Fruit fly (Drosophila melanogaster) whole organism, embryonic: ENCODE data around the gene CG15046.

Experiments
- BEAF-32 ChIP-seq: fragments of 200-800 bp; sonication (Bioruptor generic); optimal IDR thresholded peaks from 3 replicates; lab custom pipeline; 2017; ENCODE audit warnings: missing biosample characterization, missing genetic modification characterization, mild to moderate bottlenecking, moderate library complexity, missing genetic modification reagents
- Bdp1 ChIP-seq: fragments of 200-800 bp; sonication (Bioruptor generic); optimal IDR thresholded peaks from 3 replicates; lab custom pipeline; 2016; ENCODE audit warnings: missing biosample characterization, missing genetic modification characterization
- CG13624 ChIP-seq: fragments of 200-800 bp; sonication (Bioruptor generic); optimal IDR thresholded peaks from 2 replicates; lab custom pipeline; 2016; ENCODE audit warnings: missing biosample characterization, missing genetic modification characterization
- CG13894 ChIP-seq: fragments of 200-800 bp; sonication (Bioruptor generic); optimal IDR thresholded peaks from 3 replicates; lab custom pipeline; 2018; ENCODE audit warnings: missing biosample characterization, mild to moderate bottlenecking, missing genetic modification characterization, moderate library complexity
- CG14050 ChIP-seq: fragments of 200-800 bp; sonication (Bioruptor generic); IDR thresholded peaks from 3 replicates; pipeline ENCODE4 v1.3.6; 2022; ENCODE audit warnings: missing biosample characterization, missing genetic modification characterization
- CG1529 ChIP-seq: fragments of 200-800 bp; sonication (Bioruptor generic); optimal IDR thresholded peaks from 3 replicates; lab custom pipeline; 2018; ENCODE audit warnings: missing biosample characterization, missing genetic modification characterization
- CG15514 ChIP-seq: fragments of 200-800 bp; sonication (Bioruptor generic); optimal IDR thresholded peaks from 3 replicates; lab custom pipeline; 2017; ENCODE audit warnings: missing biosample characterization, missing genetic modification characterization, mild to moderate bottlenecking, moderate library complexity, missing genetic modification reagents
- CG1603 ChIP-seq: fragments of 200-800 bp; sonication (Bioruptor generic); optimal IDR thresholded peaks from 2 replicates; lab custom pipeline; 2019; ENCODE audit warnings: missing biosample characterization, mild to moderate bottlenecking, missing genetic modification characterization, moderate library complexity
- CG16863 ChIP-seq: fragments of 200-800 bp; sonication (Bioruptor generic); optimal IDR thresholded peaks from 3 replicates; lab custom pipeline; 2016; ENCODE audit warnings: missing biosample characterization, missing genetic modification characterization
- CG1832 ChIP-seq: fragments of 200-800 bp; sonication (Bioruptor generic); optimal IDR thresholded peaks from 2 replicates; lab custom pipeline; 2017; ENCODE audit warnings: missing biosample characterization, mild to moderate bottlenecking, missing genetic modification characterization, inconsistent platforms
- CG2678 ChIP-seq: fragments of 200-800 bp; sonication (Bioruptor generic); optimal IDR thresholded peaks from 3 replicates; lab custom pipeline; 2019; ENCODE audit warnings: missing biosample characterization, mild to moderate bottlenecking, missing genetic modification characterization, moderate library complexity
- CG32772 ChIP-seq: fragments of 200-800 bp; sonication (Bioruptor generic); IDR thresholded peaks from 2 replicates; pipeline ENCODE4 v1.3.6; 2022; ENCODE audit warnings: missing biosample characterization, missing genetic modification characterization
- CG34224 ChIP-seq: fragments of 200-800 bp; sonication (Bioruptor generic); IDR thresholded peaks from 3 replicates; pipeline ENCODE4 v1.3.6; 2022; ENCODE audit warnings: missing biosample characterization, missing genetic modification characterization; ENCODE audit not compliant: partially characterized antibody
- CG34376 ChIP-seq: fragments of 200-800 bp; sonication (Bioruptor generic); optimal IDR thresholded peaks from 2 replicates; lab custom pipeline; 2018; ENCODE audit warnings: missing biosample characterization, mild to moderate bottlenecking, missing genetic modification characterization
- CG6175 ChIP-seq: fragments of 200-800 bp; sonication (Bioruptor generic); IDR thresholded peaks from 3 replicates; pipeline ENCODE4 v1.3.6; 2022; ENCODE audit warnings: missing biosample characterization, missing genetic modification characterization
- CG6854 ChIP-seq: fragments of 200-800 bp; sonication (Bioruptor generic); optimal IDR thresholded peaks from 3 replicates; lab custom pipeline; 2017; ENCODE audit warnings: missing biosample characterization, mild to moderate bottlenecking, missing genetic modification characterization
- CG7271 ChIP-seq: fragments of 200-800 bp; sonication (Bioruptor generic); optimal IDR thresholded peaks from 2 replicates; lab custom pipeline; 2018; ENCODE audit warnings: missing biosample characterization, mild to moderate bottlenecking, missing genetic modification characterization, moderate library complexity
- CG7928 ChIP-seq: fragments of 200-800 bp; sonication (Bioruptor generic); optimal IDR thresholded peaks from 2 replicates; lab custom pipeline; 2017; ENCODE audit warnings: missing biosample characterization, mild to moderate bottlenecking, missing genetic modification characterization
- CG7987 ChIP-seq: fragments of 200-800 bp; sonication (Bioruptor generic); optimal IDR thresholded peaks from 2 replicates; lab custom pipeline; 2018; ENCODE audit warnings: missing biosample characterization, mild to moderate bottlenecking, missing genetic modification characterization, moderate library complexity
- CG9215 ChIP-seq: fragments of 200-800 bp; sonication (Bioruptor generic); IDR thresholded peaks from 2 replicates; pipeline ENCODE4 v1.3.6; 2022; ENCODE audit warnings: missing biosample characterization, missing genetic modification characterization
- CG9727 ChIP-seq: fragments of 200-800 bp; sonication (Bioruptor generic); optimal IDR thresholded peaks from 3 replicates; lab custom pipeline; 2017; ENCODE audit warnings: missing biosample characterization, mild to moderate bottlenecking, missing genetic modification characterization
- D19A ChIP-seq: fragments of 200-800 bp; optimal IDR thresholded peaks from 3 replicates; lab custom pipeline; 2019; ENCODE audit warnings: missing biosample characterization, mild to moderate bottlenecking, missing genetic modification characterization, moderate library complexity
- Fer1 ChIP-seq: fragments of 200-800 bp; sonication (Bioruptor generic); optimal IDR thresholded peaks from 2 replicates; lab custom pipeline; 2017; ENCODE audit warnings: missing biosample characterization, mild to moderate bottlenecking, missing genetic modification characterization
- Fer2 ChIP-seq: fragments of 200-800 bp; sonication (Bioruptor generic); optimal IDR thresholded peaks from 2 replicates; lab custom pipeline; 2018; ENCODE audit warnings: missing biosample characterization, mild to moderate bottlenecking, missing genetic modification characterization, moderate library complexity
- GATAe ChIP-seq: fragments of 200-800 bp; sonication (Bioruptor generic); conservative IDR thresholded peaks from 2 replicates; pipeline ENCODE4 v1.3.6; 2022; ENCODE audit warnings: missing biosample characterization, missing genetic modification characterization
- Hr51 ChIP-seq, 2 experiments: fragments of 200-800 bp; sonication (Bioruptor generic); optimal IDR thresholded peaks; 2 replicates in 1 of 2; 3 replicates in 1 of 2; lab custom pipeline; 2016 to 2018; ENCODE audit warnings: missing biosample characterization in 2 of 2, missing genetic modification characterization in 2 of 2, mild to moderate bottlenecking in 1 of 2, moderate library complexity in 1 of 2
- Med ChIP-seq: fragments of 200-800 bp; sonication (Bioruptor generic); peaks from one replicate; lab custom pipeline; 2016; ENCODE audit warnings: missing biosample characterization, missing genetic modification characterization, mild to moderate bottlenecking, inconsistent platforms, moderate library complexity
- Mrtf ChIP-seq: fragments of 200-800 bp; sonication (Bioruptor generic); IDR thresholded peaks from 3 replicates; pipeline ENCODE4 v1.3.6; 2022; ENCODE audit warnings: missing biosample characterization, missing genetic modification characterization
- Optix ChIP-seq: fragments of 200-800 bp; sonication (Bioruptor generic); IDR thresholded peaks from 3 replicates; pipeline ENCODE4 v1.3.6; 2022; ENCODE audit warnings: missing biosample characterization, missing genetic modification characterization
- Ptx1 ChIP-seq: fragments of 200-800 bp; sonication (Bioruptor generic); IDR thresholded peaks from 2 replicates; pipeline ENCODE4 v1.3.6; 2022; ENCODE audit warnings: missing biosample characterization, missing genetic modification characterization
- Side ChIP-seq: fragments of 200-800 bp; sonication (Bioruptor generic); optimal IDR thresholded peaks from 2 replicates; lab custom pipeline; 2016; ENCODE audit warnings: missing biosample characterization, missing genetic modification characterization
- YL-1 ChIP-seq: fragments of 200-800 bp; sonication (Bioruptor generic); optimal IDR thresholded peaks from 3 replicates; lab custom pipeline; 2017; ENCODE audit warnings: missing biosample characterization, mild to moderate bottlenecking, missing genetic modification characterization
- ab ChIP-seq: fragments of 200-800 bp; sonication (Bioruptor generic); optimal IDR thresholded peaks from 2 replicates; lab custom pipeline; 2016; ENCODE audit warnings: missing biosample characterization, missing genetic modification characterization
- az2 ChIP-seq: fragments of 200-800 bp; sonication (Bioruptor generic); optimal IDR thresholded peaks from 3 replicates; lab custom pipeline; 2016; ENCODE audit warnings: missing biosample characterization, missing genetic modification characterization
- bcd ChIP-seq: fragments of 200-800 bp; sonication (Bioruptor generic); optimal IDR thresholded peaks from 2 replicates; lab custom pipeline; 2017; ENCODE audit warnings: missing biosample characterization, mild to moderate bottlenecking, missing genetic modification characterization
- cad ChIP-seq: fragments of >200 bp; optimal IDR thresholded peaks from 2 replicates; lab custom pipeline; 2017; ENCODE audit warnings: missing biosample characterization, missing genetic modification characterization
- dati ChIP-seq: fragments of 200-800 bp; sonication (Bioruptor generic); IDR thresholded peaks from 2 replicates; pipeline ENCODE4 v1.3.6; 2022; ENCODE audit warnings: missing biosample characterization, missing genetic modification characterization
- dimm ChIP-seq: fragments of 200-800 bp; sonication (Bioruptor generic); IDR thresholded peaks from 2 replicates; pipeline ENCODE4 v1.3.6; 2022; ENCODE audit warnings: missing biosample characterization, missing genetic modification characterization
- fd3F ChIP-seq: fragments of 200-800 bp; sonication (Bioruptor generic); optimal IDR thresholded peaks from 2 replicates; lab custom pipeline; 2018; ENCODE audit warnings: missing biosample characterization, mild to moderate bottlenecking, missing genetic modification characterization, moderate library complexity
- fd64A ChIP-seq: fragments of 200-800 bp; sonication (Bioruptor generic); optimal IDR thresholded peaks from 3 replicates; lab custom pipeline; 2018; ENCODE audit warnings: missing biosample characterization, mild to moderate bottlenecking, missing genetic modification characterization
- lilli ChIP-seq: fragments of 200-800 bp; sonication (Bioruptor generic); optimal IDR thresholded peaks from 3 replicates; lab custom pipeline; 2016; ENCODE audit warnings: missing biosample characterization, missing genetic modification characterization
- luna ChIP-seq: fragments of 200-800 bp; sonication (Bioruptor generic); optimal IDR thresholded peaks from 2 replicates; lab custom pipeline; 2016; ENCODE audit warnings: missing biosample characterization, missing genetic modification characterization
- org-1 ChIP-seq: fragments of 200-800 bp; sonication (Bioruptor generic); optimal IDR thresholded peaks from 2 replicates; lab custom pipeline; 2017; ENCODE audit warnings: missing biosample characterization, missing genetic modification characterization
- pum ChIP-seq: fragments of 200-800 bp; sonication (Bioruptor generic); optimal IDR thresholded peaks from 2 replicates; lab custom pipeline; 2016; ENCODE audit warnings: missing biosample characterization, missing genetic modification characterization
- ranshi ChIP-seq: fragments of 200-800 bp; sonication (Bioruptor generic); IDR thresholded peaks from 2 replicates; pipeline ENCODE4 v1.3.6; 2022; ENCODE audit warnings: missing biosample characterization, missing genetic modification characterization
- seq ChIP-seq: fragments of 200-800 bp; sonication (Bioruptor generic); IDR thresholded peaks from 2 replicates; pipeline ENCODE4 v1.3.6; 2022; ENCODE audit warnings: missing biosample characterization, missing genetic modification characterization
- sug ChIP-seq: fragments of 200-800 bp; optimal IDR thresholded peaks from 2 replicates; lab custom pipeline; 2019; ENCODE audit warnings: missing biosample characterization, mild to moderate bottlenecking, missing genetic modification characterization, moderate library complexity
- tio ChIP-seq: fragments of 200-800 bp; sonication (Bioruptor generic); optimal IDR thresholded peaks from 2 replicates; lab custom pipeline; 2017; ENCODE audit warnings: missing biosample characterization, missing genetic modification characterization, inconsistent platforms
- tna ChIP-seq: fragments of 200-800 bp; sonication (Bioruptor generic); IDR thresholded peaks from 2 replicates; pipeline ENCODE4 v1.3.6; 2022; ENCODE audit warnings: missing biosample characterization, missing genetic modification characterization; ENCODE audit not compliant: partially characterized antibody
- yki ChIP-seq: fragments of >200 bp; optimal IDR thresholded peaks from 3 replicates; lab custom pipeline; 2018

Gene CG15046

dm6 chrX:18479307-18480134 is 9.9 kb downstream of the CG15046 start, which contains the start of gene CG32547 (continued):
- no peak for TF ChIP-seq CG7987 (GFP tag; lab: Kevin White, UChicago)
- no peak for TF ChIP-seq CG1603 (tag; lab: Kevin White, UChicago)
- TF ChIP-seq CG7928 (GFP tag; lab: Kevin White, UChicago) = peak; percentile 90
- peak; percentile 51; the same call in 2 of the 3 replicates for TF ChIP-seq CG34224 (GFP tag; lab: Robert Waterston, UW)
- TF ChIP-seq CG9727 = no peak
- no peak for TF ChIP-seq dati (GFP tag; lab: Robert Waterston, UW)
- TF ChIP-seq CG1832 (GFP tag; lab: Kevin White, UChicago) = no peak
- TF ChIP-seq CG9215 (GFP tag; lab: Robert Waterston, UW) = peak; percentile 92
- TF ChIP-seq CG13624 (GFP tag; lab: Kevin White, UChicago) = no peak
- no peak for TF ChIP-seq cad (GFP tag; lab: Kevin White, UChicago)
- TF ChIP-seq CG32772 (GFP tag; lab: Robert Waterston, UW) = no peak
- TF ChIP-seq yki (lab: Kevin White, UChicago) = no peak
- no peak for TF ChIP-seq CG16863 (GFP tag; lab: Kevin White, UChicago)
- no peak for TF ChIP-seq ranshi (GFP tag; lab: Robert Waterston, UW)
- no peak for TF ChIP-seq az2 (GFP tag; lab: Kevin White, UChicago)
- no peak for TF ChIP-seq CG1529 (GFP tag; lab: Kevin White, UChicago)
- TF ChIP-seq lilli (GFP tag; lab: Kevin White, UChicago) = no peak
- TF ChIP-seq fd3F (GFP tag; lab: Kevin White, UChicago) = no peak
- TF ChIP-seq Mrtf (GFP tag; lab: Robert Waterston, UW) = no peak
- no peak for TF ChIP-seq bcd (GFP tag; lab: Kevin White, UChicago)
- TF ChIP-seq Ptx1 (GFP tag; lab: Robert Waterston, UW) = 0 out of 2 replicates have a peak, but pooled peaks have one; percentile 9
- TF ChIP-seq CG34376 (GFP tag; lab: Kevin White, UChicago) = no peak
- no peak for TF ChIP-seq CG6854
- TF ChIP-seq Med = peak; percentile 58
- no peak for TF ChIP-seq dimm (GFP tag; lab: Robert Waterston, UW)
- TF ChIP-seq CG14050 (GFP tag; lab: Robert Waterston, UW) = no peak
- no peak for TF ChIP-seq Bdp1 (GFP tag; lab: Kevin White, UChicago)
- TF ChIP-seq BEAF-32 (GFP tag; lab: Kevin White, UChicago) = no peak
- peak; percentile 30 for TF ChIP-seq CG15514
- TF ChIP-seq luna (GFP tag; lab: Kevin White, UChicago) = no peak
- TF ChIP-seq fd64A (GFP tag; lab: Kevin White, UChicago) = no peak
- TF ChIP-seq tna (GFP tag; lab: Robert Waterston, UW) = no peak
- no peak for TF ChIP-seq Optix (GFP tag; lab: Robert Waterston, UW)
- TF ChIP-seq CG13894 (tag; lab: Kevin White, UChicago) = no peak
- no peak for TF ChIP-seq CG7271
- no peak for TF ChIP-seq Fer2 (tag; lab: Kevin White, UChicago)
- TF ChIP-seq CG6175 (GFP tag; lab: Robert Waterston, UW) = no peak
- no peak for TF ChIP-seq GATAe (GFP tag; lab: Robert Waterston, UW)
- no peak for TF ChIP-seq org-1 (GFP tag; lab: Kevin White, UChicago)
- TF ChIP-seq sug (tag; lab: Kevin White, UChicago) = no peak
- no peak for TF ChIP-seq YL-1 (GFP tag; lab: Kevin White, UChicago)
- no peak for TF ChIP-seq tio (GFP tag; lab: Kevin White, UChicago)
- TF ChIP-seq Side (GFP tag; lab: Kevin White, UChicago) = no peak
- no peak for TF ChIP-seq pum (GFP tag; lab: Kevin White, UChicago)
- no peak for TF ChIP-seq D19A (tag; lab: Kevin White, UChicago)
- TF ChIP-seq seq = no peak
- peak; percentile 51 for TF ChIP-seq Fer1 (GFP tag; lab: Kevin White, UChicago)
- TF ChIP-seq ab = no peak
- peak in 1 of 2 experiments; percentile 17 for TF ChIP-seq Hr51 (GFP tag; optimal IDR thresholded peaks at IDR 0.05; lab: Kevin White, UChicago)
- TF ChIP-seq CG2678 = peak; percentile 23
